Worm (Caenorhabditis elegans): ENCODE data around the gene T04F8.8.

The T04F8.8 gene

DNA sequence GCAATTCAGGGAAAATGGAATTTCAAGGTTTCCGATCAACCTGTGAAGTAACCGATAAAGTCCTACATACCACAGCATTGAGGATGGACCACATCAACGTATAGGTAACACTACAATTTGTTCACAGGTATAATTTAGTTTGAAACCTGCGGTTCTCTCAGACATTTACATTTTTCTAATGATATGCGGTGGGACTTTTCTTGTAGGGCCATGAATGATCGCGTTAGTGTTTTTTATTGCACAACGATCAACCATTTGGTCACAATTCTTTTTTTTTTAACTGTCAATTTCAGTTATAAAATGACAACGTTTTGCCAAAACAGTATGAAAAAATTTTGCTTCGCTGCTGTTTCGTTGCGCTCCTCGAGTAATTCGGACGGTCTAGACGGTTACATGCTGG lies 49.4 kb downstream of the T04F8.8 start, which contains the start of gene C44C10.12:
TSS of gene C44C10.12 (plus strand) at position 301 of the 400 bp plus-strand sequence.
- TF ChIP-seq him-1 (tag; optimal IDR thresholded peaks at IDR 0.05) (no peak), dao-5 (tag; optimal IDR thresholded peaks at IDR 0.05) (no peak), W03F9.2 (tag; optimal IDR thresholded peaks at IDR 0.05) (no peak)
